Worm (Caenorhabditis elegans): ENCODE data around the gene glna-1.

ce11 chrII:14683646-14684045 is 49.7 kb downstream of the glna-1 start:
- TF ChIP-seq dao-5 (tag; optimal IDR thresholded peaks at IDR 0.05), result no peak
- no peak for TF ChIP-seq W03F9.2 (tag; optimal IDR thresholded peaks at IDR 0.05)
- no peak for TF ChIP-seq him-1 (tag; optimal IDR thresholded peaks at IDR 0.05)

All from whole organism, L4/young adult.